Fruit fly (Drosophila melanogaster): ENCODE results near the gene Vha14-2.

dm6 chr3R:6154773-6155295 lies 32.4 kb downstream of the Vha14-2 start:
- TF ChIP-seq OdsH (GFP tag; optimal IDR thresholded peaks at IDR 0.05) (no peak), Vsx2 (GFP tag; optimal IDR thresholded peaks at IDR 0.05; ENCODE audit: partially characterized antibody) (no peak), Hnf4 (GFP tag; optimal IDR thresholded peaks at IDR 0.05) (no peak), sv (GFP tag; optimal IDR thresholded peaks at IDR 0.05) (no peak), Hr78 (GFP tag; optimal IDR thresholded peaks at IDR 0.05) (no peak), Myc (optimal IDR thresholded peaks at IDR 0.05) (no peak), fru (GFP tag; optimal IDR thresholded peaks at IDR 0.05) (no peak), psq (GFP tag; optimal IDR thresholded peaks at IDR 0.05) (no peak), dl (GFP tag; optimal IDR thresholded peaks at IDR 0.05; ENCODE audit: insufficient read depth in 1 of 2, partially characterized antibody in 2 of 2) (no peak), Jra (GFP tag; optimal IDR thresholded peaks at IDR 0.05) (no peak), CG9705 (GFP tag; optimal IDR thresholded peaks at IDR 0.05) (no peak), N (GFP tag; optimal IDR thresholded peaks at IDR 0.05) (no peak), HLH106 (tag; optimal IDR thresholded peaks at IDR 0.05) (no peak)
